Worm (Caenorhabditis elegans) whole organism, L4/young adult: Measurements from ENCODE around the gene cest-5.1.

ENCODE experiments used
- W03F9.2 ChIP-seq: fragments of 150-350 bp; optimal IDR thresholded peaks from 2 replicates; lab custom pipeline; 2014; ENCODE audit warnings: missing biosample characterization, missing genetic modification characterization
- dao-5 ChIP-seq: sonication (generic microtip); optimal IDR thresholded peaks from 2 replicates; lab custom pipeline; 2016; ENCODE audit warnings: missing genotype, missing genetic modification characterization, moderate library complexity, missing compliant biosample characterization
- him-1 ChIP-seq: sonication (generic microtip); optimal IDR thresholded peaks from 2 replicates; lab custom pipeline; 2016; ENCODE audit warnings: missing genotype, missing genetic modification reagents, missing genetic modification characterization, missing compliant biosample characterization

DNA sequence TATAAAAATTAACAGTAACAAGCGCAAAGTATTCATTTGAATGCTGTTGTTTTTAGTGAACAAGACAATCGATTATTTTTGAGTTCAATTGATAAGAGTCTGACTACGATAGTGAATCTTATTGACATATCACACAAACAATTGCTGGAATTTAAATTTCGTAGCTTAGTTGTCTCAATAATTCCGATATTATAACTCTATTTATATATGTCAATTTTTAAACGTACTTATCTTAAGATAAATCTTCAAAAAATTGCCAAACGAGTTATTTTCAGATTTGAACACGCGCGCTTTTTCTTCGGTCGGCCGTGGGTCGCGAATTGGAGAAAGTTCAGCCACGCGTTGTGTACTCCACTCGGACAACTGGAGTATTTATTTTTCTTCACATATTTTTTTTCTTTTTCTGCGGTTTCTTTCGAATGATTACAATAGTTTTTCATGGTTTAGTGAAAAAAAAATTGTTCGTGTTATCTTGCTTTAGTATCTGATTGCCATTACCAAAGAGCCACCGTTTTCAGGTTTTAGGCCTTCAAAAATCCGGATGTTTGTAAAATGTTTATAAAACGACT, at the start of gene cest-5.1, which contains the start of gene C01B10.9:
- TF ChIP-seq W03F9.2 (tag; lab: Kevin White, UChicago) (peak; percentile 73), him-1 (tag; lab: Kevin White, UChicago) (no peak), dao-5 (tag; lab: Kevin White, UChicago) (no peak)
